Worm (Caenorhabditis elegans): ENCODE measurements around the gene Y43D4A.6.

ce11 chrIV:16775455-16775854 is 11.7 kb upstream of the Y43D4A.6 start, which contains the start of gene Y43D4A.5:
- TF ChIP-seq T22C8.4 (GFP tag; IDR thresholded peaks at IDR 0.05) = no peak
- TF ChIP-seq ref-1 (GFP tag; conservative IDR thresholded peaks at IDR 0.05) = no peak
